Fruit fly (Drosophila melanogaster) whole organism, wandering third instar larva: ENCODE measurements around the gene scpr-C.
A peak's percentile ranks its signal among the peaks of the same experiment; 100 is the strongest.

Experiments
- Abd-B ChIP-seq: fragments of >200 bp; optimal IDR thresholded peaks from 2 replicates; lab custom pipeline; 2017; ENCODE audit warnings: missing biosample characterization, missing genetic modification characterization
- Dfd ChIP-seq: fragments of >200 bp; optimal IDR thresholded peaks from 2 replicates; lab custom pipeline; 2017; ENCODE audit warnings: missing biosample characterization, missing genetic modification characterization
- Hr78 ChIP-seq: fragments of >200 bp; optimal IDR thresholded peaks from 2 replicates; lab custom pipeline; 2017; ENCODE audit warnings: missing biosample characterization, missing genetic modification characterization
- Myc ChIP-seq: fragments of >200 bp; optimal IDR thresholded peaks from 2 replicates; lab custom pipeline; 2017
- br ChIP-seq: fragments of 200-800 bp; sonication (Bioruptor generic); optimal IDR thresholded peaks from 2 replicates; lab custom pipeline; 2016; ENCODE audit warnings: missing biosample characterization, missing genetic modification characterization
- pan ChIP-seq: fragments of >200 bp; optimal IDR thresholded peaks from 2 replicates; lab custom pipeline; 2017
- psq ChIP-seq: fragments of 200-800 bp; sonication (Bioruptor generic); optimal IDR thresholded peaks from 3 replicates; lab custom pipeline; 2017; ENCODE audit warnings: missing biosample characterization, mild to moderate bottlenecking, missing genetic modification characterization, moderate library complexity
- sage ChIP-seq: fragments of 200-800 bp; sonication (Bioruptor generic); optimal IDR thresholded peaks from 2 replicates; lab custom pipeline; 2016; ENCODE audit warnings: missing biosample characterization, mild to moderate bottlenecking, missing genetic modification characterization
- tai ChIP-seq: sonication (Bioruptor generic); optimal IDR thresholded peaks from 2 replicates; lab custom pipeline; 2016; ENCODE audit warnings: missing biosample characterization, missing genetic modification characterization
- usp ChIP-seq: fragments of >200 bp; optimal IDR thresholded peaks from 2 replicates; lab custom pipeline; 2017; ENCODE audit warnings: missing biosample characterization, missing genetic modification characterization

DNA sequence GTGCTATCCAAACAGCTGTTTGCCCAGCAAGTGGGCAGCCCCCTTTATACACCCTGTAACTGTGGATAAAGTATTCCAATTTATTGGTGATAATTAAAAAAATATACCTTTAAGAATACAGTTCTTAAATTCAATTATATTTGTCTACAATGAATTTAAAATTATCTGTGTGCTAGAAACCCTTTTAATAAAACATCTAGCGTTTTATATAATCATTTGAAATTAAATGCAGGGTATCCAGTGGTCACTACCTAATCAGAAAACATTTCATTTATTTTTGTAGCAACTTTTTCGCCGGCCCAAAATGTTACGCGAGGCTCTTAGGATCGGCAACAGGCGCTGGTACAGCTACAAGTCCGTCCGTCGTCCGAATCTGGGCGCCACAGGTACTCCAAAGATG lies 1.2 kb downstream of the scpr-C start, which contains the start of gene CG17726:
- TF ChIP-seq Abd-B (no peak), pan (lab: Kevin White, UChicago) (no peak), sage (no peak), tai (GFP tag; lab: Kevin White, UChicago) (no peak), Hr78 (GFP tag; lab: Kevin White, UChicago) (no peak), Myc (no peak), psq (GFP tag; lab: Kevin White, UChicago) (peak; percentile 92), br (peak; percentile 92), Dfd (no peak), usp (GFP tag; lab: Kevin White, UChicago) (no peak)
